Worm (Caenorhabditis elegans) whole organism, L4 larva: ENCODE results near the gene C50D2.1.

Source experiments
- F44E2.7 ChIP-seq: fragments of 200-800 bp; sonication (Bioruptor generic); IDR thresholded peaks from 2 replicates; pipeline ENCODE4 v2.1.2; 2022; ENCODE audit warnings: missing genetic modification characterization, missing compliant biosample characterization
- ZK546.5 ChIP-seq, 2 experiments: sonication (generic microtip); optimal IDR thresholded peaks; 2 replicates each; lab custom pipeline; 2017; ENCODE audit warnings: missing biosample characterization in 2 of 2, missing genetic modification characterization in 2 of 2
- ces-1 ChIP-seq: fragments of 150-350 bp; sonication (generic microtip); optimal IDR thresholded peaks from 4 replicates; lab custom pipeline; 2014; ENCODE audit warnings: missing biosample characterization, missing genetic modification reagents, missing genetic modification characterization
- ctbp-1 ChIP-seq: fragments of 200-800 bp; sonication (Bioruptor generic); IDR thresholded peaks from 2 replicates; pipeline ENCODE4 v1.3.6; 2022; ENCODE audit warnings: missing genetic modification reagents, missing genetic modification characterization, missing compliant biosample characterization
- dmd-9 ChIP-seq: fragments of 200-800 bp; sonication (Bioruptor generic); IDR thresholded peaks from 2 replicates; pipeline ENCODE4 v1.3.6; 2022; ENCODE audit warnings: missing genetic modification reagents, missing genetic modification characterization, missing compliant biosample characterization
- jun-1 ChIP-seq: fragments of 150-350 bp; optimal IDR thresholded peaks from 2 replicates; lab custom pipeline; 2014; ENCODE audit warnings: missing biosample characterization, missing genetic modification reagents, missing genetic modification characterization
- lin-15B ChIP-seq: fragments of 150-350 bp; sonication (generic microtip); optimal IDR thresholded peaks from 3 replicates; lab custom pipeline; 2014; ENCODE audit warnings: missing biosample characterization, missing genetic modification characterization
- mdl-1 ChIP-seq, 2 experiments: fragments of 150-350 bp in 1 of 2; sonication (generic microtip) in 1 of 2; optimal IDR thresholded peaks; 2 replicates each; lab custom pipeline; 2014 to 2017; ENCODE audit warnings: missing biosample characterization in 2 of 2, missing genetic modification characterization in 2 of 2
- unc-39 ChIP-seq: sonication (generic microtip); optimal IDR thresholded peaks from 2 replicates; lab custom pipeline; 2017; ENCODE audit warnings: missing biosample characterization, missing genetic modification characterization

DNA sequence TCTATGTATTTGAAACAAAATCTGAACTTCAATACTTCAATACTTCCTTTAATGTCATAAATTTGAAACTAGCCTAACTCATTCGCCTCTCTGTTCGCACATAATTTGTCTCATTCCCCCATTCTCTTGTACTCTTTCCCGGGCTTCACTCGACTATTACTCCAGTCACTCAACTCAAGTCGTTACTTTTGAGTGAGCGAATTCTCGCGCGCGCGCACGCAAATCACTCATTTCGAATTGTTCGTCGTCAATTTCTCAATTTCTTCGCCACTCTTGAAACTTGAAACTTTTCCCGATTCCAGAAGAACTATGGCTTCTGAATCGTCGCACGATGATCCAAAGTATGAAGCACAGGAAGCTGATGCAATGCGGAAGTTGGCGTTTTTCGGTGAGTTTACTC, 7.1 kb upstream of the C50D2.1 start, which contains the start of gene col-68:
- TF ChIP-seq lin-15B (tag; lab: Kevin White, UChicago) (no peak), F44E2.7 (GFP tag; lab: Robert Waterston, UW) (no peak), ces-1 (GFP tag; lab: Kevin White, UChicago) (no peak), mdl-1 (tag; optimal IDR thresholded peaks at IDR 0.05; lab: Kevin White, UChicago) (no peak), unc-39 (tag; lab: Kevin White, UChicago) (no peak), ctbp-1 (GFP tag; lab: Robert Waterston, UW) (no peak), jun-1 (tag; lab: Kevin White, UChicago) (no peak), dmd-9 (GFP tag; lab: Robert Waterston, UW) (no peak), ZK546.5 (tag; optimal IDR thresholded peaks at IDR 0.05; lab: Kevin White, UChicago) (no peak)
